Fruit fly (Drosophila melanogaster) whole organism, embryonic: ENCODE measurements around the gene CG7362.

Experiments used
- Abd-B ChIP-seq: fragments of 200-800 bp; sonication (Bioruptor generic); optimal IDR thresholded peaks from 2 replicates; lab custom pipeline; 2018; ENCODE audit warnings: missing biosample characterization, mild to moderate bottlenecking, missing genetic modification characterization, moderate library complexity
- Atf3 ChIP-seq: fragments of 200-800 bp; sonication (Bioruptor generic); optimal IDR thresholded peaks from 3 replicates; lab custom pipeline; 2016; ENCODE audit warnings: missing biosample characterization, missing genetic modification characterization
- CG10321 ChIP-seq: fragments of 200-800 bp; sonication (Bioruptor generic); IDR thresholded peaks from 2 replicates; pipeline ENCODE4 v1.3.6; 2022; ENCODE audit warnings: missing biosample characterization, missing genetic modification characterization
- CG11093 ChIP-seq: fragments of 200-800 bp; sonication (Bioruptor generic); IDR thresholded peaks from 3 replicates; pipeline ENCODE4 v1.3.6; 2022; ENCODE audit warnings: missing biosample characterization, missing genetic modification characterization
- CG12391 ChIP-seq: fragments of 200-800 bp; sonication (Bioruptor generic); optimal IDR thresholded peaks from 3 replicates; lab custom pipeline; 2018; ENCODE audit warnings: missing biosample characterization, mild to moderate bottlenecking, missing genetic modification characterization, moderate library complexity
- CG14860 ChIP-seq: fragments of 200-800 bp; sonication (Bioruptor generic); IDR thresholded peaks from 3 replicates; pipeline ENCODE4 v1.3.6; 2022; ENCODE audit warnings: missing biosample characterization, missing genetic modification characterization; ENCODE audit not compliant: partially characterized antibody
- CG1529 ChIP-seq: fragments of 200-800 bp; sonication (Bioruptor generic); optimal IDR thresholded peaks from 3 replicates; lab custom pipeline; 2018; ENCODE audit warnings: missing biosample characterization, missing genetic modification characterization
- CG16779 ChIP-seq: fragments of 200-800 bp; sonication (Bioruptor generic); IDR thresholded peaks from 2 replicates; pipeline ENCODE4 v1.3.6; 2022; ENCODE audit warnings: missing biosample characterization, missing genetic modification characterization
- CG17328 ChIP-seq: fragments of 200-800 bp; sonication (Bioruptor generic); IDR thresholded peaks from 2 replicates; pipeline ENCODE4 v1.3.6; 2022; ENCODE audit warnings: missing biosample characterization, missing genetic modification characterization
- CG2678 ChIP-seq: fragments of 200-800 bp; sonication (Bioruptor generic); optimal IDR thresholded peaks from 3 replicates; lab custom pipeline; 2019; ENCODE audit warnings: missing biosample characterization, mild to moderate bottlenecking, missing genetic modification characterization, moderate library complexity
- CG2712 ChIP-seq: fragments of 200-800 bp; optimal IDR thresholded peaks from 3 replicates; lab custom pipeline; 2019; ENCODE audit warnings: missing biosample characterization, mild to moderate bottlenecking, missing genetic modification characterization, moderate library complexity
- CG2875 ChIP-seq: fragments of 200-800 bp; sonication (Bioruptor generic); optimal IDR thresholded peaks from 2 replicates; lab custom pipeline; 2017; ENCODE audit warnings: missing biosample characterization, mild to moderate bottlenecking, missing genetic modification characterization, missing genetic modification reagents
- CG30020 ChIP-seq: fragments of 200-800 bp; optimal IDR thresholded peaks from 2 replicates; lab custom pipeline; 2019; ENCODE audit warnings: missing biosample characterization, mild to moderate bottlenecking, missing genetic modification characterization, moderate library complexity
- CG5953 ChIP-seq: fragments of 200-800 bp; sonication (Bioruptor generic); IDR thresholded peaks from 2 replicates; pipeline ENCODE4 v1.3.6; 2022; ENCODE audit warnings: missing biosample characterization, missing genetic modification characterization
- CG7556 ChIP-seq: fragments of 200-800 bp; sonication (Bioruptor generic); optimal IDR thresholded peaks from 2 replicates; lab custom pipeline; 2017; ENCODE audit warnings: missing biosample characterization, mild to moderate bottlenecking, missing genetic modification characterization
- CG7987 ChIP-seq: fragments of 200-800 bp; sonication (Bioruptor generic); optimal IDR thresholded peaks from 2 replicates; lab custom pipeline; 2018; ENCODE audit warnings: missing biosample characterization, mild to moderate bottlenecking, missing genetic modification characterization, moderate library complexity
- CG8924 ChIP-seq: fragments of 200-800 bp; optimal IDR thresholded peaks from 3 replicates; lab custom pipeline; 2019; ENCODE audit warnings: missing biosample characterization, mild to moderate bottlenecking, missing genetic modification characterization, moderate library complexity
- CG9609 ChIP-seq: fragments of 200-800 bp; sonication (Bioruptor generic); optimal IDR thresholded peaks from 3 replicates; lab custom pipeline; 2016; ENCODE audit warnings: missing biosample characterization, missing genetic modification characterization
- CG9727 ChIP-seq: fragments of 200-800 bp; sonication (Bioruptor generic); optimal IDR thresholded peaks from 3 replicates; lab custom pipeline; 2017; ENCODE audit warnings: missing biosample characterization, mild to moderate bottlenecking, missing genetic modification characterization
- CG9876 ChIP-seq: fragments of 200-800 bp; sonication (Bioruptor generic); optimal IDR thresholded peaks from 2 replicates; lab custom pipeline; 2016; ENCODE audit warnings: missing biosample characterization, missing genetic modification characterization
- CkIIα-i1 ChIP-seq: fragments of 200-800 bp; sonication (Bioruptor generic); IDR thresholded peaks from 2 replicates; pipeline ENCODE4 v1.3.6; 2022; ENCODE audit warnings: missing biosample characterization, missing genetic modification characterization
- Deaf1 ChIP-seq: fragments of 200-800 bp; optimal IDR thresholded peaks from 3 replicates; lab custom pipeline; 2019; ENCODE audit warnings: missing biosample characterization, mild to moderate bottlenecking, missing genetic modification characterization, moderate library complexity
- HLH3B ChIP-seq: fragments of 200-800 bp; sonication (Bioruptor generic); IDR thresholded peaks from 2 replicates; pipeline ENCODE4 v1.3.6; 2022; ENCODE audit warnings: missing biosample characterization, missing genetic modification characterization
- Lpt ChIP-seq: fragments of >200 bp; optimal IDR thresholded peaks from 2 replicates; lab custom pipeline; 2018; ENCODE audit warnings: missing biosample characterization, missing genetic modification characterization
- Med ChIP-seq: fragments of 200-800 bp; sonication (Bioruptor generic); peaks from one replicate; lab custom pipeline; 2016; ENCODE audit warnings: missing biosample characterization, missing genetic modification characterization, mild to moderate bottlenecking, inconsistent platforms, moderate library complexity
- Nf-YA ChIP-seq: fragments of 200-800 bp; sonication (Bioruptor generic); IDR thresholded peaks from 2 replicates; pipeline ENCODE4 v1.3.6; 2022; ENCODE audit warnings: missing biosample characterization, missing genetic modification characterization
- ara ChIP-seq: fragments of 200-800 bp; sonication (Bioruptor generic); IDR thresholded peaks from 2 replicates; pipeline ENCODE4 v1.3.6; 2022; ENCODE audit warnings: missing biosample characterization, missing genetic modification characterization
- cg ChIP-seq: fragments of 200-800 bp; sonication (Bioruptor generic); optimal IDR thresholded peaks from 3 replicates; lab custom pipeline; 2019; ENCODE audit warnings: missing biosample characterization, mild to moderate bottlenecking, missing genetic modification characterization, moderate library complexity
- dpn ChIP-seq, 2 experiments: fragments of 200-800 bp; sonication (Bioruptor generic); optimal IDR thresholded peaks; 3 replicates each; lab custom pipeline; 2016; ENCODE audit warnings: missing biosample characterization in 2 of 2, missing genetic modification characterization in 2 of 2
- dysf ChIP-seq: fragments of 200-800 bp; sonication (Bioruptor generic); IDR thresholded peaks from 3 replicates; pipeline ENCODE4 v1.3.6; 2022; ENCODE audit warnings: missing biosample characterization, missing genetic modification characterization
- fd64A ChIP-seq: fragments of 200-800 bp; sonication (Bioruptor generic); optimal IDR thresholded peaks from 3 replicates; lab custom pipeline; 2018; ENCODE audit warnings: missing biosample characterization, mild to moderate bottlenecking, missing genetic modification characterization
- fd96Cb ChIP-seq: fragments of 200-800 bp; sonication (Bioruptor generic); optimal IDR thresholded peaks from 2 replicates; lab custom pipeline; 2018; ENCODE audit warnings: missing biosample characterization, mild to moderate bottlenecking, missing genetic modification characterization, moderate library complexity
- kni ChIP-seq: fragments of 200-800 bp; sonication (Bioruptor generic); optimal IDR thresholded peaks from 3 replicates; lab custom pipeline; 2017; ENCODE audit warnings: mild to moderate bottlenecking, missing biosample characterization, missing genetic modification reagents, missing genetic modification characterization
- knrl ChIP-seq: fragments of 200-800 bp; sonication (Bioruptor generic); IDR thresholded peaks from 3 replicates; pipeline ENCODE4 v1.3.6; 2022; ENCODE audit warnings: missing biosample characterization, missing genetic modification characterization; ENCODE audit not compliant: partially characterized antibody
- luna ChIP-seq: fragments of 200-800 bp; sonication (Bioruptor generic); optimal IDR thresholded peaks from 2 replicates; lab custom pipeline; 2016; ENCODE audit warnings: missing biosample characterization, missing genetic modification characterization
- mirr ChIP-seq: fragments of 200-800 bp; sonication (Bioruptor generic); optimal IDR thresholded peaks from 3 replicates; lab custom pipeline; 2018; ENCODE audit warnings: missing biosample characterization, mild to moderate bottlenecking, missing genetic modification characterization
- p53 ChIP-seq: fragments of 200-800 bp; sonication (Bioruptor generic); optimal IDR thresholded peaks from 2 replicates; lab custom pipeline; 2016; ENCODE audit warnings: missing biosample characterization, missing genetic modification characterization
- pb ChIP-seq: fragments of 200-800 bp; sonication (Bioruptor generic); optimal IDR thresholded peaks from 3 replicates; lab custom pipeline; 2016; ENCODE audit warnings: missing biosample characterization, missing genetic modification characterization
- ranshi ChIP-seq: fragments of 200-800 bp; sonication (Bioruptor generic); IDR thresholded peaks from 2 replicates; pipeline ENCODE4 v1.3.6; 2022; ENCODE audit warnings: missing biosample characterization, missing genetic modification characterization
- sd ChIP-seq: fragments of 200-800 bp; sonication (Bioruptor generic); optimal IDR thresholded peaks from 3 replicates; lab custom pipeline; 2018; ENCODE audit warnings: missing biosample characterization, mild to moderate bottlenecking, missing genetic modification characterization, moderate library complexity
- so ChIP-seq: fragments of 200-800 bp; sonication (Bioruptor generic); IDR thresholded peaks from 3 replicates; pipeline ENCODE4 v1.3.6; 2022; ENCODE audit warnings: missing biosample characterization, missing genetic modification characterization
- ssp ChIP-seq: fragments of 200-800 bp; sonication (Bioruptor generic); IDR thresholded peaks from 2 replicates; pipeline ENCODE4 v1.3.6; 2022; ENCODE audit warnings: missing biosample characterization, missing genetic modification characterization
- stc ChIP-seq: fragments of 200-800 bp; sonication (Bioruptor generic); IDR thresholded peaks from 2 replicates; pipeline ENCODE4 v1.3.6; 2022; ENCODE audit warnings: missing biosample characterization, missing genetic modification characterization
- sug ChIP-seq: fragments of 200-800 bp; optimal IDR thresholded peaks from 2 replicates; lab custom pipeline; 2019; ENCODE audit warnings: missing biosample characterization, mild to moderate bottlenecking, missing genetic modification characterization, moderate library complexity
- tap ChIP-seq: fragments of 200-800 bp; optimal IDR thresholded peaks from 3 replicates; lab custom pipeline; 2019; ENCODE audit warnings: missing biosample characterization, mild to moderate bottlenecking, missing genetic modification characterization, moderate library complexity
- tio ChIP-seq: fragments of 200-800 bp; sonication (Bioruptor generic); optimal IDR thresholded peaks from 2 replicates; lab custom pipeline; 2017; ENCODE audit warnings: missing biosample characterization, missing genetic modification characterization, inconsistent platforms
- tll ChIP-seq, 2 experiments: fragments of 200-800 bp in 1 of 2; fragments of >200 bp in 1 of 2; sonication (Bioruptor generic) in 1 of 2; optimal IDR thresholded peaks; 2 replicates each; lab custom pipeline; 2017 to 2019; ENCODE audit warnings: missing biosample characterization in 2 of 2, missing genetic modification characterization in 2 of 2, mild to moderate bottlenecking in 1 of 2, moderate library complexity in 1 of 2
- ttk ChIP-seq: fragments of 200-800 bp; sonication (Bioruptor generic); IDR thresholded peaks from 2 replicates; pipeline ENCODE4 v2.1.2; 2022; ENCODE audit warnings: missing biosample characterization, missing genetic modification characterization

Gene CG7362

DNA sequence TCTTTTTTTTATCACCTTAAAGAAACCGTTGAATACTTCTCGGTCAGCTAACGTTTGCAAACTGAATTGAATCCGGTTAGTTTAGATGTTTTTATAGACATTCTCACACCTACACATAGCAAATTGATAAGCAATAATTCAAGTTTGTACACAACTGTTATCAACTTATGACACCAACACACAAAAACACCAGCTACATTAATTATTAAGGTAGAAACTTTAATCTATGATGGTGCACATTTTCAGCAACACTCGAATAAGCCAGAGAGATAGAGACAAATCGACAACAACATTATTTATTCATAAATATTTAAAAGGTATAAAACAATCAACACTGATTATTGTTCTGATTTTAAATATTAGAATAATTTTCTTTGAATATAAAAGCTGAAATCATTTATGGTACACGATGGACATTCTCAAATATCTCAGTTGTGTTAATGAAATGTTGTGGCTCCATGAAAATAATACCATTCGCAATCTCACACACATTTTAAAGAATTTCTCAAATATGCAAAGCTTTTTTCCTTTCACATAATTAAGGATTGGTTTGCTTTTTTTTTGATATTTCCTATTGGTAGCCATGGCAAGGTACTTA is 6.9 kb downstream of the CG7362 start (continued):
- TF ChIP-seq mirr (GFP tag; lab: Kevin White, UChicago): peak; percentile 64
- no peak for TF ChIP-seq CG10321 (GFP tag; lab: Robert Waterston, UW)
- TF ChIP-seq ttk (GFP tag; lab: Robert Waterston, UW): no peak
- no peak for TF ChIP-seq kni (GFP tag; lab: Kevin White, UChicago)
- no peak for TF ChIP-seq ranshi
- TF ChIP-seq CG2678 (tag; lab: Kevin White, UChicago): no peak
- TF ChIP-seq CG2712 (tag; lab: Kevin White, UChicago): no peak
- no peak for TF ChIP-seq CG11093 (GFP tag; lab: Robert Waterston, UW)
- TF ChIP-seq HLH3B: no peak
- no peak for TF ChIP-seq pb
- TF ChIP-seq knrl (GFP tag; lab: Robert Waterston, UW): no peak
- TF ChIP-seq CG7987 (GFP tag; lab: Kevin White, UChicago): no peak
- TF ChIP-seq so (GFP tag; lab: Robert Waterston, UW): no peak
- TF ChIP-seq sug (tag; lab: Kevin White, UChicago): peak; percentile 40

DNA sequence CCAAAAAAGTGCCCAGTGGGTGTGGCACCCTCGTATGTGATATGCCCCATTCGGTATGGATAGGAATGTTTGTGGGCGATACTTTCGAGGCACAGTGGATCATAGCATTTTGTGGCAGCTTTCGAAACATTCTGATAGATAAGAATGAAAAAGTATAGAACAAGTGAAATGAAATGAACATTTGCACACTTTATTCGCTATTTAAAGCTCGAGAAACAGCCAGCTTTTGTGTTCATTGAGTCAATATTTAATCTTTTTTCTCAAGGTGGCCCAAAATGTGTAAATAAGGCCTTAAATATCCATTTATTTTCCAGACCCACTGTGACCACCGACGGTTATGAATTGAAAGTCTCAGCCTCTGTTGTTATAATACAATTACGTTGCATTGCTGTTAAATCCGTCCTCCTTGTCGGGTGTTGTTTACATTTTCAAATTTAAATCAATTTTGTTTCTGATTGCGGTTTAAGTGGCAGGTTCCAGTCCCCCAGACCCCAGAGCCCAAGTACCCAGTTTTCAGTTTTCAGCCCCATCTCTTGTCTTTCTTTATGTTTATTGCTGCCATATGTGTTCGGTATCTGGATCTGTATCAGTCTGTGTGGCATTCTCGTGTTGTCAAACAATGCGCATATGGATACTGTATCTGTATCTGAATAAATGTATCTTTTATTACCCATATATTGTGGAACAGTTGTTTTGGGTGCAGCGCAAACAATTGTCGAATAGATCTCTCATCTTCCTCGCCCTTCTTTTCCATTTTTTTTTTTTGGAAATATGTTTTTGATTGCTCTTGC is 9.7 kb downstream of the CG7362 start:
- peak; percentile 11 for TF ChIP-seq Abd-B (GFP tag; lab: Kevin White, UChicago)
- no peak for TF ChIP-seq CG9727 (GFP tag; lab: Kevin White, UChicago)
- no peak for TF ChIP-seq Atf3
- TF ChIP-seq CG5953 (GFP tag; lab: Robert Waterston, UW): no peak
- no peak for TF ChIP-seq CG16779 (GFP tag; lab: Robert Waterston, UW)
- TF ChIP-seq CG2875 (GFP tag; lab: Kevin White, UChicago): peak; percentile 26
- peak; percentile 33 for TF ChIP-seq CG1529 (GFP tag; lab: Kevin White, UChicago)
- no peak for TF ChIP-seq Lpt (GFP tag; lab: Kevin White, UChicago)
- peak; percentile 19 for TF ChIP-seq CG9609 (GFP tag; lab: Kevin White, UChicago)
- TF ChIP-seq tio (GFP tag; lab: Kevin White, UChicago): no peak
- no peak for TF ChIP-seq CG8924 (tag; lab: Kevin White, UChicago)
- 0 out of 2 replicates have a peak, but pooled peaks have one; percentile 34 for TF ChIP-seq stc (GFP tag; lab: Robert Waterston, UW)
- TF ChIP-seq cg (GFP tag; lab: Kevin White, UChicago): peak; percentile 1
- TF ChIP-seq CG9876 (GFP tag; lab: Kevin White, UChicago): no peak
- TF ChIP-seq fd64A (GFP tag; lab: Kevin White, UChicago): peak; percentile 28
- TF ChIP-seq dpn (GFP tag; optimal IDR thresholded peaks at IDR 0.05; lab: Kevin White, UChicago): peak in 1 of 2 experiments; percentile 11
- TF ChIP-seq Med: peak; percentile 74
- no peak for TF ChIP-seq CG30020 (tag; lab: Kevin White, UChicago)
- TF ChIP-seq CG14860 (GFP tag; lab: Robert Waterston, UW): no peak
- no peak for TF ChIP-seq tap (tag; lab: Kevin White, UChicago)
- TF ChIP-seq ara (GFP tag; lab: Robert Waterston, UW): peak; percentile 52; the same call in 1 of the 2 replicates
- peak; percentile 27 for TF ChIP-seq fd96Cb (tag; lab: Kevin White, UChicago)
- TF ChIP-seq ssp (GFP tag; lab: Robert Waterston, UW): no peak
- TF ChIP-seq p53 (GFP tag; lab: Kevin White, UChicago): no peak
- no peak for TF ChIP-seq tll (GFP tag; optimal IDR thresholded peaks at IDR 0.05; lab: Kevin White, UChicago)
- TF ChIP-seq sd (tag; lab: Kevin White, UChicago): peak; percentile 43
- TF ChIP-seq CG7556 (GFP tag; lab: Kevin White, UChicago): peak; percentile 36
- TF ChIP-seq Deaf1 (tag; lab: Kevin White, UChicago): no peak
- peak; percentile 1 for TF ChIP-seq CG12391 (tag; lab: Kevin White, UChicago)
- TF ChIP-seq luna: no peak
- TF ChIP-seq dysf (GFP tag; lab: Robert Waterston, UW): peak; percentile 42; the same call in 1 of the 3 replicates
- TF ChIP-seq Nf-YA (GFP tag; lab: Robert Waterston, UW): no peak
- no peak for TF ChIP-seq CkIIα-i1 (GFP tag; lab: Robert Waterston, UW)
- TF ChIP-seq CG17328: no peak
